Worm (Caenorhabditis elegans) whole organism, L3 larva: ENCODE results near the gene F49C5.12.

ENCODE experiments used
- R02D3.7 ChIP-seq: fragments of 150-350 bp; optimal IDR thresholded peaks from 2 replicates; lab custom pipeline; 2014; ENCODE audit warnings: missing biosample characterization, missing genetic modification characterization
- aly-2 ChIP-seq: fragments of 150-350 bp; optimal IDR thresholded peaks from 2 replicates; lab custom pipeline; 2014; ENCODE audit warnings: missing biosample characterization, missing genetic modification characterization
- ama-1 ChIP-seq: fragments of 150-350 bp; optimal IDR thresholded peaks from 2 replicates; lab custom pipeline; 2018
- ceh-16 ChIP-seq: sonication (generic microtip); optimal IDR thresholded peaks from 2 replicates; lab custom pipeline; 2017; ENCODE audit warnings: missing biosample characterization, missing genetic modification characterization
- ceh-82 ChIP-seq: fragments of 150-350 bp; optimal IDR thresholded peaks from 2 replicates; lab custom pipeline; 2014; ENCODE audit warnings: missing biosample characterization, missing genetic modification characterization
- daf-12 ChIP-seq: fragments of 150-350 bp; optimal IDR thresholded peaks from 2 replicates; lab custom pipeline; 2014; ENCODE audit warnings: missing biosample characterization, missing genetic modification reagents, missing genetic modification characterization
- egl-5 ChIP-seq: fragments of 150-350 bp; optimal IDR thresholded peaks from 2 replicates; lab custom pipeline; 2017; ENCODE audit warnings: missing biosample characterization, missing genetic modification reagents, missing genetic modification characterization, inconsistent platforms
- elt-1 ChIP-seq: fragments of 150-350 bp; optimal IDR thresholded peaks from 2 replicates; lab custom pipeline; 2014; ENCODE audit warnings: missing biosample characterization, missing genetic modification characterization
- elt-3 ChIP-seq, 3 experiments: fragments of 150-350 bp in 1 of 3; sonication (generic microtip) in 2 of 3; optimal IDR thresholded peaks; 2 replicates in 2 of 3; 4 replicates in 1 of 3; lab custom pipeline; 2014 to 2017; ENCODE audit warnings: missing biosample characterization in 3 of 3, missing genetic modification characterization in 3 of 3
- eor-1 ChIP-seq, 2 experiments: fragments of 150-350 bp; optimal IDR thresholded peaks; 2 replicates each; lab custom pipeline; 2014 to 2018; ENCODE audit warnings: missing biosample characterization in 2 of 2, missing genetic modification characterization in 2 of 2
- fkh-10 ChIP-seq: sonication (generic microtip); optimal IDR thresholded peaks from 2 replicates; lab custom pipeline; 2017; ENCODE audit warnings: missing biosample characterization, missing genetic modification reagents, missing genetic modification characterization
- fkh-2 ChIP-seq: fragments of 150-350 bp; optimal IDR thresholded peaks from 2 replicates; lab custom pipeline; 2014; ENCODE audit warnings: missing biosample characterization, missing genetic modification reagents, missing genetic modification characterization
- hmg-11 ChIP-seq: sonication (generic microtip); optimal IDR thresholded peaks from 2 replicates; lab custom pipeline; 2016; ENCODE audit warnings: missing genetic modification characterization, missing compliant biosample characterization
- jun-1 ChIP-seq: fragments of 150-350 bp; optimal IDR thresholded peaks from 2 replicates; lab custom pipeline; 2014; ENCODE audit warnings: missing biosample characterization, missing genetic modification reagents, missing genetic modification characterization
- lin-15B ChIP-seq: fragments of 150-350 bp; optimal IDR thresholded peaks from 2 replicates; lab custom pipeline; 2014; ENCODE audit warnings: missing biosample characterization, missing genetic modification characterization
- lin-39 ChIP-seq: fragments of 150-350 bp; optimal IDR thresholded peaks from 2 replicates; lab custom pipeline; 2018; ENCODE audit warnings: missing biosample characterization, missing genetic modification reagents, missing genetic modification characterization
- lsy-12 ChIP-seq: sonication (generic microtip); optimal IDR thresholded peaks from 2 replicates; lab custom pipeline; 2016; ENCODE audit warnings: mild to moderate bottlenecking, missing genetic modification characterization, missing compliant biosample characterization
- mdl-1 ChIP-seq: fragments of 150-350 bp; optimal IDR thresholded peaks from 2 replicates; lab custom pipeline; 2014; ENCODE audit warnings: missing biosample characterization, missing genetic modification characterization
- mml-1 ChIP-seq: fragments of 150-350 bp; sonication (generic microtip); optimal IDR thresholded peaks from 3 replicates; lab custom pipeline; 2014; ENCODE audit warnings: missing biosample characterization, missing genetic modification characterization
- nfya-1 ChIP-seq: sonication (generic microtip); optimal IDR thresholded peaks from 2 replicates; lab custom pipeline; 2017; ENCODE audit warnings: missing genetic modification characterization, mild to moderate bottlenecking, missing compliant biosample characterization, antibody characterized with exemption, moderate library complexity; ENCODE audit not compliant: insufficient read depth
- nhr-12 ChIP-seq: fragments of 150-350 bp; optimal IDR thresholded peaks from 2 replicates; lab custom pipeline; 2014; ENCODE audit warnings: missing biosample characterization, missing genetic modification characterization
- nhr-23 ChIP-seq: fragments of 150-350 bp; optimal IDR thresholded peaks from 2 replicates; lab custom pipeline; 2014; ENCODE audit warnings: missing biosample characterization, missing genetic modification reagents, missing genetic modification characterization
- nhr-25 ChIP-seq: sonication (generic microtip); optimal IDR thresholded peaks from 2 replicates; lab custom pipeline; 2017; ENCODE audit warnings: missing biosample characterization, missing genetic modification characterization
- nhr-28 ChIP-seq: fragments of 150-350 bp; optimal IDR thresholded peaks from 2 replicates; lab custom pipeline; 2014; ENCODE audit warnings: missing biosample characterization, missing genetic modification characterization
- nhr-43 ChIP-seq: sonication (generic microtip); optimal IDR thresholded peaks from 2 replicates; lab custom pipeline; 2016; ENCODE audit warnings: mild to moderate bottlenecking, missing genetic modification characterization, missing compliant biosample characterization; ENCODE audit not compliant: poor library complexity, severe bottlenecking
- nhr-76 ChIP-seq: fragments of 150-350 bp; sonication (generic microtip); optimal IDR thresholded peaks from 5 replicates; lab custom pipeline; 2014; ENCODE audit warnings: missing biosample characterization, missing genetic modification characterization
- nhr-77 ChIP-seq: fragments of 150-350 bp; optimal IDR thresholded peaks from 2 replicates; lab custom pipeline; 2014; ENCODE audit warnings: missing biosample characterization, missing genetic modification characterization
- pha-4 ChIP-seq: fragments of 150-350 bp; optimal IDR thresholded peaks from 2 replicates; lab custom pipeline; 2014; ENCODE audit warnings: missing biosample characterization, missing genetic modification reagents, missing genetic modification characterization
- sea-2 ChIP-seq: fragments of 150-350 bp; sonication (generic microtip); optimal IDR thresholded peaks from 4 replicates; lab custom pipeline; 2014; ENCODE audit warnings: missing biosample characterization, missing genetic modification reagents, missing genetic modification characterization
- skn-1 ChIP-seq: fragments of 150-350 bp; optimal IDR thresholded peaks from 2 replicates; lab custom pipeline; 2014; ENCODE audit warnings: missing biosample characterization, missing genetic modification characterization
- snpc-4 ChIP-seq: fragments of 150-350 bp; optimal IDR thresholded peaks from 2 replicates; lab custom pipeline; 2014; ENCODE audit warnings: missing biosample characterization, missing genetic modification characterization
- tbx-2 ChIP-seq: sonication (generic microtip); optimal IDR thresholded peaks from 2 replicates; lab custom pipeline; 2016; ENCODE audit warnings: mild to moderate bottlenecking, missing genetic modification characterization, missing compliant biosample characterization
- zag-1 ChIP-seq: fragments of 150-350 bp; optimal IDR thresholded peaks from 2 replicates; lab custom pipeline; 2014; ENCODE audit warnings: missing biosample characterization, missing genetic modification characterization
- ztf-11 ChIP-seq: fragments of 150-350 bp; optimal IDR thresholded peaks from 2 replicates; lab custom pipeline; 2014; ENCODE audit warnings: missing biosample characterization, missing genetic modification characterization

F49C5.12 gene

ce11 chrII:12570523-12570922 lies 10.4 kb upstream of the F49C5.12 start, which contains the start of gene Y38E10A.1:
Y38E10A.1 (minus strand) TSS chrII:12570623.
- no peak for TF ChIP-seq zag-1 (tag; lab: Kevin White, UChicago)
- TF ChIP-seq lsy-12 (tag; lab: Kevin White, UChicago), result no peak
- TF ChIP-seq nhr-23 (tag; lab: Kevin White, UChicago), result no peak
- no peak for TF ChIP-seq elt-1 (tag; lab: Kevin White, UChicago)
- no peak for TF ChIP-seq fkh-2
- TF ChIP-seq nhr-43 (tag; lab: Kevin White, UChicago), result no peak
- no peak for TF ChIP-seq R02D3.7 (tag; lab: Kevin White, UChicago)
- no peak for TF ChIP-seq nhr-76 (tag; lab: Kevin White, UChicago)
- TF ChIP-seq tbx-2 (tag; lab: Kevin White, UChicago), result no peak
- no peak for TF ChIP-seq mdl-1 (tag; lab: Kevin White, UChicago)
- no peak for TF ChIP-seq ama-1 (lab: Kevin White, UChicago)
- TF ChIP-seq ceh-82 (tag; lab: Kevin White, UChicago), result no peak
- TF ChIP-seq nhr-28, result no peak
- no peak for TF ChIP-seq jun-1 (tag; lab: Kevin White, UChicago)

ce11 chrII:12565851-12566250 lies 5.7 kb upstream of the F49C5.12 start, which contains the start of gene F49C5.7:
F49C5.7 (plus strand) TSS chrII:12566151.
- no peak for TF ChIP-seq R02D3.7 (tag; lab: Kevin White, UChicago)
- TF ChIP-seq ceh-82 (tag; lab: Kevin White, UChicago), result no peak
- no peak for TF ChIP-seq nhr-12 (tag; lab: Kevin White, UChicago)
- TF ChIP-seq sea-2 (GFP tag; lab: Kevin White, UChicago), result no peak
- no peak for TF ChIP-seq mml-1 (tag; lab: Kevin White, UChicago)
- no peak for TF ChIP-seq pha-4 (tag; lab: Kevin White, UChicago)
- TF ChIP-seq nhr-25 (tag; lab: Kevin White, UChicago), result no peak
- no peak for TF ChIP-seq mdl-1 (tag; lab: Kevin White, UChicago)
- TF ChIP-seq aly-2 (tag; lab: Kevin White, UChicago), result no peak
- no peak for TF ChIP-seq fkh-10
- TF ChIP-seq nhr-23 (tag; lab: Kevin White, UChicago), result no peak
- no peak for TF ChIP-seq nhr-77 (tag; lab: Kevin White, UChicago)
- no peak for TF ChIP-seq daf-12
- TF ChIP-seq eor-1 (tag; optimal IDR thresholded peaks at IDR 0.05; lab: Kevin White, UChicago), result no peak
- TF ChIP-seq jun-1 (tag; lab: Kevin White, UChicago), result no peak
- TF ChIP-seq lsy-12 (tag; lab: Kevin White, UChicago), result no peak
- no peak for TF ChIP-seq ztf-11 (tag; lab: Kevin White, UChicago)
- no peak for TF ChIP-seq nfya-1 (tag; lab: Kevin White, UChicago)
- TF ChIP-seq elt-1 (tag; lab: Kevin White, UChicago), result no peak

- TF ChIP-seq snpc-4 (tag; lab: Kevin White, UChicago) (no peak), ztf-11 (tag; lab: Kevin White, UChicago) (no peak), jun-1 (tag; lab: Kevin White, UChicago) (no peak), hmg-11 (tag; lab: Kevin White, UChicago) (no peak), nhr-43 (tag; lab: Kevin White, UChicago) (no peak), lin-15B (tag; lab: Kevin White, UChicago) (no peak), nhr-12 (tag; lab: Kevin White, UChicago) (no peak), egl-5 (tag; lab: Kevin White, UChicago) (no peak), nhr-28 (no peak), ceh-16 (tag; lab: Kevin White, UChicago) (no peak), sea-2 (GFP tag; lab: Kevin White, UChicago) (no peak), ama-1 (lab: Kevin White, UChicago) (no peak)
Measured at ce11 chrII:12555579-12555978, 4.5 kb downstream of the F49C5.12 start, which contains the start of gene F49C5.11. F49C5.11 (plus strand) TSS chrII:12555879.

- TF ChIP-seq skn-1 (tag; lab: Kevin White, UChicago), result no peak
- no peak for TF ChIP-seq hmg-11 (tag; lab: Kevin White, UChicago)
- TF ChIP-seq eor-1 (tag; optimal IDR thresholded peaks at IDR 0.05; lab: Kevin White, UChicago), result no peak
- no peak for TF ChIP-seq nhr-23 (tag; lab: Kevin White, UChicago)
- TF ChIP-seq R02D3.7 (tag; lab: Kevin White, UChicago), result no peak
- no peak for TF ChIP-seq aly-2 (tag; lab: Kevin White, UChicago)
Measured at ce11 chrII:12550940-12551339, 9.2 kb downstream of the F49C5.12 start.

ce11 chrII:12549613-12550012 lies 10.5 kb downstream of the F49C5.12 start:
- TF ChIP-seq nfya-1 (tag; lab: Kevin White, UChicago) (peak; percentile 75), nhr-43 (tag; lab: Kevin White, UChicago) (peak; percentile 4), lin-39 (tag; lab: Kevin White, UChicago) (no peak), fkh-2 (no peak), nhr-25 (tag; lab: Kevin White, UChicago) (peak; percentile 52), nhr-12 (tag; lab: Kevin White, UChicago) (no peak), elt-3 (tag; optimal IDR thresholded peaks at IDR 0.05; lab: Kevin White, UChicago) (peak in 1 of 3 experiments; percentile 20), lin-15B (tag; lab: Kevin White, UChicago) (no peak)
